Worm (Caenorhabditis elegans) whole organism, L4/young adult: ENCODE data around the gene B0348.10.

ENCODE experiments used
- W03F9.2 ChIP-seq: fragments of 150-350 bp; optimal IDR thresholded peaks from 2 replicates; lab custom pipeline; 2014; ENCODE audit warnings: missing biosample characterization, missing genetic modification characterization
- dao-5 ChIP-seq: sonication (generic microtip); optimal IDR thresholded peaks from 2 replicates; lab custom pipeline; 2016; ENCODE audit warnings: missing genotype, missing genetic modification characterization, moderate library complexity, missing compliant biosample characterization
- him-1 ChIP-seq: sonication (generic microtip); optimal IDR thresholded peaks from 2 replicates; lab custom pipeline; 2016; ENCODE audit warnings: missing genotype, missing genetic modification reagents, missing genetic modification characterization, missing compliant biosample characterization

ce11 chrV:6271-6670 is 2.3 kb downstream of the B0348.10 start:
- TF ChIP-seq him-1: no peak
- no peak for TF ChIP-seq dao-5
- TF ChIP-seq W03F9.2 (tag; lab: Kevin White, UChicago): no peak
